In the genomic region with DNA sequence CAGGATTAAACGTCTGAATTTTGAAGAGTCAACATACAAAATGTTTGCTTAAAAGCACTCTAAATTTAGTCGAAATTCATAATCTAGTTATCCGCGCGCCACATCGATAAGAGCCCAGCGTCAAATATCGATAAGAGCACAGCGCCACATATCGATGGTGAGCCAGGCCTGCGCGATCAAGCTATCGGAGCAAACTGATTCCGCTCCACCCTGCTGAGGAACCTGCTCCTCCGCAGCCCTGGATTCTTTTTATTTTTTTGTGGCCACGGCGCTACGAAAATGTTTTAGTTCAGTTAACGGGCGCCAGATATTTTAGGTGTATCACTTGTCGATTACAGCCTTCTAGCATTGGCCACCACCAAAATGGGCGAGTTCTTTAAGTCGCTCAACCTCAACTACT, we compare ENCODE assay signal across 1 fruit fly cellular context.
TF ChIP-seq lines count a peak whose summit lies in the region.

No protein-coding gene starts in this region.

TF ChIP-seq in whole organism, embryonic, 481 proteins besides CTCF, POLR2A, EP300 and RAD21 (continued from another document and continues in another):
- TF ChIP-seq CG14667 (GFP tag; IDR thresholded peaks at IDR 0.05; lab: Robert Waterston, UW) (no peak), CG6813 (GFP tag; optimal IDR thresholded peaks at IDR 0.05; lab: Kevin White, UChicago) (no peak), CG11696 (GFP tag; IDR thresholded peaks at IDR 0.05; lab: Robert Waterston, UW) (no peak), CG12769 (tag; optimal IDR thresholded peaks at IDR 0.05; lab: Kevin White, UChicago) (no peak), eyg (GFP tag; optimal IDR thresholded peaks at IDR 0.05; lab: Kevin White, UChicago) (no peak), E2f2 (GFP tag; IDR thresholded peaks at IDR 0.05; lab: Robert Waterston, UW) (peak; percentile 99), CG2712 (tag; optimal IDR thresholded peaks at IDR 0.05; lab: Kevin White, UChicago) (peak; percentile 60), sob (GFP tag; IDR thresholded peaks at IDR 0.05; lab: Robert Waterston, UW) (peak; percentile 74), sisA (GFP tag; IDR thresholded peaks at IDR 0.05; lab: Robert Waterston, UW) (0 out of 2 replicates have a peak, but pooled peaks have one; percentile 14), CG34224 (GFP tag; IDR thresholded peaks at IDR 0.05; lab: Robert Waterston, UW; ENCODE audit: partially characterized antibody) (peak; percentile 99), CG7556 (GFP tag; optimal IDR thresholded peaks at IDR 0.05; lab: Kevin White, UChicago) (no peak), CG3726 (GFP tag; IDR thresholded peaks at IDR 0.05; lab: Robert Waterston, UW) (no peak), knrl (GFP tag; IDR thresholded peaks at IDR 0.05; lab: Robert Waterston, UW; ENCODE audit: partially characterized antibody) (peak; percentile 98), nmo (GFP tag; optimal IDR thresholded peaks at IDR 0.05; lab: Kevin White, UChicago) (peak; percentile 53), CG32767 (GFP tag; IDR thresholded peaks at IDR 0.05; lab: Robert Waterston, UW) (no peak), CG4282 (GFP tag; optimal IDR thresholded peaks at IDR 0.05; lab: Kevin White, UChicago) (no peak), ssp (GFP tag; IDR thresholded peaks at IDR 0.05; lab: Robert Waterston, UW) (peak; percentile 48; the same call in 1 of the 2 replicates), pfk (GFP tag; optimal IDR thresholded peaks at IDR 0.05; lab: Kevin White, UChicago) (no peak), CG15011 (GFP tag; optimal IDR thresholded peaks at IDR 0.05; lab: Kevin White, UChicago) (no peak), CG10431 (GFP tag; optimal IDR thresholded peaks at IDR 0.05; lab: Kevin White, UChicago) (no peak), hbn (GFP tag; IDR thresholded peaks at IDR 0.05; lab: Robert Waterston, UW; ENCODE audit: partially characterized antibody) (peak; percentile 95), tin (GFP tag; optimal IDR thresholded peaks at IDR 0.05; lab: Kevin White, UChicago) (peak; percentile 56), Opbp (GFP tag; IDR thresholded peaks at IDR 0.05; lab: Robert Waterston, UW; ENCODE audit: partially characterized antibody) (peak; percentile 98), CG4707 (GFP tag; optimal IDR thresholded peaks at IDR 0.05; lab: Kevin White, UChicago) (no peak), gfzf (GFP tag; optimal IDR thresholded peaks at IDR 0.05; lab: Kevin White, UChicago) (peak; percentile 31), CrebB (tag; optimal IDR thresholded peaks at IDR 0.05; lab: Kevin White, UChicago) (no peak), ap (GFP tag; IDR thresholded peaks at IDR 0.05; lab: Robert Waterston, UW) (no peak), oc (tag; optimal IDR thresholded peaks at IDR 0.05; lab: Kevin White, UChicago) (no peak), MESR4 (GFP tag; optimal IDR thresholded peaks at IDR 0.05; lab: Kevin White, UChicago) (peak; percentile 98), her (GFP tag; optimal IDR thresholded peaks at IDR 0.05; lab: Kevin White, UChicago) (peak; percentile 71), CG7372 (GFP tag; IDR thresholded peaks at IDR 0.05; lab: Robert Waterston, UW) (no peak), crp (GFP tag; optimal IDR thresholded peaks at IDR 0.05; lab: Kevin White, UChicago) (peak in 1 of 2 experiments; percentile 9), CG8089 (GFP tag; optimal IDR thresholded peaks at IDR 0.05; lab: Kevin White, UChicago) (no peak), CG8944 (GFP tag; optimal IDR thresholded peaks at IDR 0.05; lab: Kevin White, UChicago) (peak; percentile 22), tup (GFP tag; optimal IDR thresholded peaks at IDR 0.05; lab: Kevin White, UChicago) (no peak), CoRest (tag; optimal IDR thresholded peaks at IDR 0.05; lab: Kevin White, UChicago) (peak; percentile 32), CG31224 (GFP tag; IDR thresholded peaks at IDR 0.05; lab: Robert Waterston, UW) (no peak), Lhr (GFP tag; optimal IDR thresholded peaks at IDR 0.05; lab: Kevin White, UChicago) (peak; percentile 88), fd102C (GFP tag; optimal IDR thresholded peaks at IDR 0.05; lab: Kevin White, UChicago) (no peak), CG17829 (tag; optimal IDR thresholded peaks at IDR 0.05; lab: Kevin White, UChicago) (peak; percentile 70), lbe (GFP tag; optimal IDR thresholded peaks at IDR 0.05; lab: Kevin White, UChicago) (no peak), inv (GFP tag; IDR thresholded peaks at IDR 0.05; lab: Robert Waterston, UW; ENCODE audit: partially characterized antibody) (peak; percentile 97), CG1602 (GFP tag; optimal IDR thresholded peaks at IDR 0.05; lab: Kevin White, UChicago) (no peak), sens-2 (GFP tag; IDR thresholded peaks at IDR 0.05; lab: Robert Waterston, UW) (no peak), CG30431 (GFP tag; optimal IDR thresholded peaks at IDR 0.05; lab: Kevin White, UChicago) (no peak), org-1 (GFP tag; optimal IDR thresholded peaks at IDR 0.05; lab: Kevin White, UChicago) (no peak), caup (GFP tag; optimal IDR thresholded peaks at IDR 0.05; lab: Kevin White, UChicago; ENCODE audit: severe bottlenecking) (no peak), YL-1 (GFP tag; optimal IDR thresholded peaks at IDR 0.05; lab: Kevin White, UChicago) (peak; percentile 87), Stat92E (GFP tag; optimal IDR thresholded peaks at IDR 0.05; lab: Kevin White, UChicago) (peak in 1 of 3 experiments; percentile 6), gcm2 (GFP tag; optimal IDR thresholded peaks at IDR 0.05; lab: Kevin White, UChicago) (no peak), CG4617 (GFP tag; optimal IDR thresholded peaks at IDR 0.05; lab: Kevin White, UChicago; ENCODE audit: borderline replicate concordance) (peak; percentile 82), chif (GFP tag; optimal IDR thresholded peaks at IDR 0.05; lab: Kevin White, UChicago) (peak; percentile 7 to 17), CG16863 (GFP tag; optimal IDR thresholded peaks at IDR 0.05; lab: Kevin White, UChicago) (no peak), az2 (GFP tag; optimal IDR thresholded peaks at IDR 0.05; lab: Kevin White, UChicago) (no peak), trem (tag; optimal IDR thresholded peaks at IDR 0.05; lab: Kevin White, UChicago) (peak; percentile 69), CG14441 (GFP tag; IDR thresholded peaks at IDR 0.05; lab: Robert Waterston, UW) (no peak), Camta (GFP tag; optimal IDR thresholded peaks at IDR 0.05; lab: Kevin White, UChicago) (peak; percentile 14), Blimp-1 (GFP tag; optimal IDR thresholded peaks at IDR 0.05; lab: Kevin White, UChicago) (no peak), tx (GFP tag; optimal IDR thresholded peaks at IDR 0.05; lab: Kevin White, UChicago) (no peak), Poxn (GFP tag; IDR thresholded peaks at IDR 0.05; lab: Robert Waterston, UW) (no peak), D (optimal IDR thresholded peaks at IDR 0.05; lab: Kevin White, UChicago) (peak; percentile 14), D (GFP tag; optimal IDR thresholded peaks at IDR 0.05; lab: Kevin White, UChicago) (no peak), nau (GFP tag; optimal IDR thresholded peaks at IDR 0.05; lab: Kevin White, UChicago) (no peak), phol (tag; optimal IDR thresholded peaks at IDR 0.05; lab: Kevin White, UChicago) (peak; percentile 41), Adf1 (GFP tag; IDR thresholded peaks at IDR 0.05; lab: Robert Waterston, UW) (peak; percentile 56), Tbp (GFP tag; optimal IDR thresholded peaks at IDR 0.05; lab: Kevin White, UChicago) (no peak), Xbp1 (GFP tag; optimal IDR thresholded peaks at IDR 0.05; lab: Kevin White, UChicago) (peak; percentile 55), B-H2 (GFP tag; optimal IDR thresholded peaks at IDR 0.05; lab: Kevin White, UChicago) (peak; percentile 62), CG3407 (GFP tag; optimal IDR thresholded peaks at IDR 0.05; lab: Kevin White, UChicago) (no peak), zen (tag; optimal IDR thresholded peaks at IDR 0.05; lab: Kevin White, UChicago) (peak; percentile 35), NC2α (GFP tag; optimal IDR thresholded peaks at IDR 0.05; lab: Kevin White, UChicago) (no peak), CG7987 (GFP tag; optimal IDR thresholded peaks at IDR 0.05; lab: Kevin White, UChicago) (peak; percentile 22), CG12155 (GFP tag; optimal IDR thresholded peaks at IDR 0.05; lab: Kevin White, UChicago) (peak; percentile 27), Atf3 (GFP tag; optimal IDR thresholded peaks at IDR 0.05; lab: Kevin White, UChicago) (no peak), Abd-B (GFP tag; optimal IDR thresholded peaks at IDR 0.05; lab: Kevin White, UChicago) (no peak), CG33557 (GFP tag; optimal IDR thresholded peaks at IDR 0.05; lab: Kevin White, UChicago) (no peak), E2f1 (GFP tag; IDR thresholded peaks at IDR 0.05; lab: Robert Waterston, UW) (no peak), ranshi (GFP tag; IDR thresholded peaks at IDR 0.05; lab: Robert Waterston, UW) (no peak), CG8924 (tag; optimal IDR thresholded peaks at IDR 0.05; lab: Kevin White, UChicago) (no peak), CG31441 (GFP tag; IDR thresholded peaks at IDR 0.05; lab: Robert Waterston, UW) (no peak; the same call in 1 of the 2 replicates), Awh (GFP tag; IDR thresholded peaks at IDR 0.05; lab: Robert Waterston, UW) (no peak), cato (GFP tag; optimal IDR thresholded peaks at IDR 0.05; lab: Kevin White, UChicago; ENCODE audit: borderline replicate concordance) (no peak), CG6765 (GFP tag; optimal IDR thresholded peaks at IDR 0.05; lab: Kevin White, UChicago) (no peak), CG11093 (GFP tag; IDR thresholded peaks at IDR 0.05; lab: Robert Waterston, UW) (no peak), CG6854 (GFP tag; optimal IDR thresholded peaks at IDR 0.05; lab: Kevin White, UChicago) (no peak), z (GFP tag; IDR thresholded peaks at IDR 0.05; lab: Robert Waterston, UW) (no peak), pita (GFP tag; optimal IDR thresholded peaks at IDR 0.05; lab: Kevin White, UChicago) (no peak), danr (GFP tag; IDR thresholded peaks at IDR 0.05; lab: Robert Waterston, UW) (no peak), CG18476 (GFP tag; optimal IDR thresholded peaks at IDR 0.05; lab: Kevin White, UChicago) (no peak), CG14710 (tag; optimal IDR thresholded peaks at IDR 0.05; lab: Kevin White, UChicago) (peak; percentile 42), CG17568 (GFP tag; optimal IDR thresholded peaks at IDR 0.05; lab: Kevin White, UChicago) (no peak), zf30C (GFP tag; optimal IDR thresholded peaks at IDR 0.05; lab: Kevin White, UChicago) (no peak), CG4820 (GFP tag; optimal IDR thresholded peaks at IDR 0.05; lab: Kevin White, UChicago) (no peak), ftz-f1 (GFP tag; optimal IDR thresholded peaks at IDR 0.05; lab: Kevin White, UChicago) (peak; percentile 83), Hmr (GFP tag; optimal IDR thresholded peaks at IDR 0.05; lab: Kevin White, UChicago) (peak; percentile 74), p53 (GFP tag; optimal IDR thresholded peaks at IDR 0.05; lab: Kevin White, UChicago) (no peak), grn (GFP tag; optimal IDR thresholded peaks at IDR 0.05; lab: Kevin White, UChicago) (no peak), Sry-δ (GFP tag; optimal IDR thresholded peaks at IDR 0.05; lab: Kevin White, UChicago) (peak; percentile 88), cad (GFP tag; optimal IDR thresholded peaks at IDR 0.05; lab: Kevin White, UChicago) (no peak), ham (GFP tag; IDR thresholded peaks at IDR 0.05; lab: Robert Waterston, UW) (no peak), tgo (GFP tag; IDR thresholded peaks at IDR 0.05; lab: Robert Waterston, UW) (no peak), CG17802 (tag; optimal IDR thresholded peaks at IDR 0.05; lab: Kevin White, UChicago) (no peak), CG17385 (GFP tag; optimal IDR thresholded peaks at IDR 0.05; lab: Kevin White, UChicago) (no peak), CG6654 (GFP tag; optimal IDR thresholded peaks at IDR 0.05; lab: Kevin White, UChicago) (no peak), gsb (GFP tag; IDR thresholded peaks at IDR 0.05; lab: Robert Waterston, UW) (no peak), CG11456 (GFP tag; IDR thresholded peaks at IDR 0.05; lab: Robert Waterston, UW) (peak; percentile 66; the same call in 2 of the 3 replicates), H15 (GFP tag; IDR thresholded peaks at IDR 0.05; lab: Robert Waterston, UW) (no peak; the same call in 2 of the 3 replicates), CG11560 (tag; IDR thresholded peaks at IDR 0.05; lab: Robert Waterston, UW) (no peak), otp (GFP tag; IDR thresholded peaks at IDR 0.05; lab: Robert Waterston, UW) (no peak), CG1792 (GFP tag; optimal IDR thresholded peaks at IDR 0.05; lab: Kevin White, UChicago) (peak; percentile 22), CG17186 (GFP tag; optimal IDR thresholded peaks at IDR 0.05; lab: Kevin White, UChicago) (peak; percentile 94), CG2202 (tag; optimal IDR thresholded peaks at IDR 0.05; lab: Kevin White, UChicago) (no peak), Hsf (GFP tag; optimal IDR thresholded peaks at IDR 0.05; lab: Kevin White, UChicago) (peak; percentile 54), Hr39 (optimal IDR thresholded peaks at IDR 0.05; lab: Kevin White, UChicago) (no peak), CG14050 (GFP tag; IDR thresholded peaks at IDR 0.05; lab: Robert Waterston, UW) (no peak), run (tag; optimal IDR thresholded peaks at IDR 0.05; lab: Kevin White, UChicago) (no peak), Max (GFP tag; optimal IDR thresholded peaks at IDR 0.05; lab: Kevin White, UChicago) (no peak), dan (GFP tag; IDR thresholded peaks at IDR 0.05; lab: Robert Waterston, UW) (no peak), abd-A (tag; optimal IDR thresholded peaks at IDR 0.05; lab: Kevin White, UChicago) (no peak), mam (GFP tag; optimal IDR thresholded peaks at IDR 0.05; lab: Kevin White, UChicago) (peak; percentile 64), CG2116 (GFP tag; optimal IDR thresholded peaks at IDR 0.05; lab: Kevin White, UChicago) (peak; percentile 86), CG12942 (GFP tag; optimal IDR thresholded peaks at IDR 0.05; lab: Kevin White, UChicago) (peak; percentile 12), NFAT (GFP tag; IDR thresholded peaks at IDR 0.05; lab: Robert Waterston, UW) (peak; percentile 53), sens (GFP tag; lab: Kevin White, UChicago) (peak; percentile 73), tio (GFP tag; optimal IDR thresholded peaks at IDR 0.05; lab: Kevin White, UChicago) (no peak), pan (optimal IDR thresholded peaks at IDR 0.05; lab: Kevin White, UChicago) (no peak), pan (GFP tag; optimal IDR thresholded peaks at IDR 0.05 in 1 of 2, IDR thresholded peaks at IDR 0.05 in 1 of 2) (no peak), PHDP (tag; optimal IDR thresholded peaks at IDR 0.05; lab: Kevin White, UChicago) (peak; percentile 19), chm (GFP tag; IDR thresholded peaks at IDR 0.05; lab: Robert Waterston, UW) (peak; percentile 54; the same call in 1 of the 2 replicates), ac (GFP tag; optimal IDR thresholded peaks at IDR 0.05; lab: Kevin White, UChicago) (no peak), Dref (GFP tag; IDR thresholded peaks at IDR 0.05; lab: Robert Waterston, UW) (peak; percentile 100)
